Worm (Caenorhabditis elegans) whole organism, midembryonic: ENCODE measurements around the gene Y67D8C.2.

Experiments used
- T22C8.4 ChIP-seq: fragments of 200-800 bp; sonication (Bioruptor generic); IDR thresholded peaks from 2 replicates; pipeline ENCODE4 v1.3.6; 2022; ENCODE audit warnings: missing genetic modification characterization, missing compliant biosample characterization
- cog-1 ChIP-seq: sonication (generic microtip); optimal IDR thresholded peaks from 2 replicates; lab custom pipeline; 2016; ENCODE audit warnings: missing genetic modification characterization, missing compliant biosample characterization
- flt-1 ChIP-seq: fragments of 200-800 bp; sonication (Bioruptor generic); IDR thresholded peaks from 2 replicates; pipeline ENCODE4 v1.3.6; 2022; ENCODE audit warnings: missing genetic modification characterization, missing compliant biosample characterization
- klf-2 ChIP-seq: fragments of 200-800 bp; sonication (Bioruptor generic); conservative IDR thresholded peaks from 2 replicates; pipeline ENCODE4 v1.3.6; 2022; ENCODE audit warnings: missing genetic modification reagents, missing genetic modification characterization, missing compliant biosample characterization
- med-1 ChIP-seq: sonication (generic microtip); optimal IDR thresholded peaks from 2 replicates; lab custom pipeline; 2017; ENCODE audit warnings: missing genetic modification characterization, mild to moderate bottlenecking, missing compliant biosample characterization, antibody characterized with exemption, missing genetic modification reagents; ENCODE audit not compliant: insufficient read depth
- ref-1 ChIP-seq: fragments of 200-800 bp; sonication (Bioruptor generic); conservative IDR thresholded peaks from 2 replicates; pipeline ENCODE4 v1.3.6; 2022; ENCODE audit warnings: missing genetic modification reagents, missing genetic modification characterization, missing compliant biosample characterization
- tab-1 ChIP-seq: fragments of 200-800 bp; sonication (Bioruptor generic); IDR thresholded peaks from 2 replicates; pipeline ENCODE4 v1.3.6; 2022; ENCODE audit warnings: missing genetic modification characterization, missing compliant biosample characterization
- ztf-23 ChIP-seq: fragments of 200-800 bp; sonication (Bioruptor generic); IDR thresholded peaks from 2 replicates; pipeline ENCODE4 v1.3.6; 2022; ENCODE audit warnings: missing genetic modification reagents, missing genetic modification characterization, missing compliant biosample characterization
- ztf-29 ChIP-seq: fragments of 200-800 bp; sonication (Bioruptor generic); IDR thresholded peaks from 2 replicates; pipeline ENCODE4 v1.3.6; 2022; ENCODE audit warnings: missing genetic modification reagents, missing genetic modification characterization, missing compliant biosample characterization

- TF ChIP-seq flt-1 = no peak
- TF ChIP-seq med-1 (GFP tag; lab: Kevin White, UChicago) = no peak
- TF ChIP-seq ztf-29 (GFP tag; lab: Robert Waterston, UW) = no peak
- no peak for TF ChIP-seq cog-1
- TF ChIP-seq ref-1 (GFP tag; lab: Robert Waterston, UW) = no peak
- no peak for TF ChIP-seq tab-1
- TF ChIP-seq ztf-23 (GFP tag; lab: Robert Waterston, UW) = no peak
- no peak for TF ChIP-seq T22C8.4 (GFP tag; lab: Robert Waterston, UW)
- no peak for TF ChIP-seq klf-2 (GFP tag; lab: Robert Waterston, UW)
Observed at ce11 chrIV:3028842-3029241, 43.3 kb upstream of the Y67D8C.2 start, which contains the start of gene ndnf-1.
